Fruit fly (Drosophila melanogaster): ENCODE data around the gene hoe1.

Gene hoe1

DNA sequence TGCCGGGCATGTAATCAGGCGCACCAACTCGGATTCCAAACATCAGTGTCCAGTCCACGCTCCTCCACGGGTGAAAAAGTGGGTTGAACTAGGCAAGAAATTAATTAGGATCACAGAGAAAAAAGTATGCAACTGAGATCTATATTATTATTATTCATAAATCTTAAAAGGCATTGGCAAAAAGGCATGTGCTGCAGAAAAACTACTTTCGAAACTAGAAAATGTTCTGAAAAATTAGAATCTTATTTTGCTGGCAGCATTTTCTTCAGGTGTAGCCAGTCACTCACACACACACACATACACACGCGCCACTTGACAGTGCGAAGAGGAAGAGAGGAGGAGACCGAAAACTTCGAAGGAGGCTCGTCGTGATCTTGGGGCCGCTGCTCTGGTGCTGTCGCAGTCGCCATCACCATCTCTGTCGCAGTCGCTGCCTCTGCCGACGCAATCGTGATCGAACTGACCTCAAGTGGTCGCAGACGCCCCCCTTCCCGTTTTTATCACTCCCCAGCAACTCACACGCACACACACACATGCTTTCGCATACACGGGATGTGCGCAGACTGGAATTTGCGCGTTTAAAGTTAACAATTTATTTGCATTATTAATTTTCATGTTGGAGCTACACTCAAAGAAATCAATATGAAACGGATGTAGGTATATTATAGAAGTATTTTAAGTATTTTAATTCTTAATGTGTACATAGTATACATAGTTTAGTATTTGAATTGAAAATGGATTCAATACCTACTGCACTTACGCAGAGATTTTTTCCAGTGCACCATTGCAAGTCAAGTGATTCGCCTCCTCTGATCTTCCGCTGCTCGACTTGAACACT is 44.6 kb downstream of the hoe1 start (continued):
- TF ChIP-seq OdsH (GFP tag; optimal IDR thresholded peaks at IDR 0.05) (peak; percentile 95), CG15336 (GFP tag; IDR thresholded peaks at IDR 0.05) (peak; percentile 94), CG16779 (tag; optimal IDR thresholded peaks at IDR 0.05) (peak; percentile 76), CG3032 (tag; optimal IDR thresholded peaks at IDR 0.05) (peak; percentile 97), topi (GFP tag; optimal IDR thresholded peaks at IDR 0.05) (peak; percentile 89), Hr38 (GFP tag; optimal IDR thresholded peaks at IDR 0.05) (no peak), Eip78C (GFP tag) (peak; percentile 98), CG3919 (GFP tag; optimal IDR thresholded peaks at IDR 0.05) (peak; percentile 93), CG11902 (GFP tag; optimal IDR thresholded peaks at IDR 0.05) (peak; percentile 85), Ets96B (tag; optimal IDR thresholded peaks at IDR 0.05) (peak; percentile 96), svp (GFP tag) (peak; percentile 99), Gug (GFP tag; IDR thresholded peaks at IDR 0.05) (peak; percentile 94), spab (GFP tag; optimal IDR thresholded peaks at IDR 0.05) (peak; percentile 85), Met (GFP tag; optimal IDR thresholded peaks at IDR 0.05) (peak; percentile 83), CG1621 (tag; optimal IDR thresholded peaks at IDR 0.05) (peak; percentile 92), dsx (GFP tag; optimal IDR thresholded peaks at IDR 0.05; ENCODE audit: poor library complexity, severe bottlenecking) (peak; percentile 95), CG6276 (GFP tag; optimal IDR thresholded peaks at IDR 0.05) (peak; percentile 78), eg (GFP tag; IDR thresholded peaks at IDR 0.05) (peak; percentile 95), Ets21C (GFP tag; optimal IDR thresholded peaks at IDR 0.05) (peak; percentile 80), salr (GFP tag; optimal IDR thresholded peaks at IDR 0.05) (peak; percentile 80 to 91), CG8119 (GFP tag; IDR thresholded peaks at IDR 0.05) (peak; percentile 94), cyc (GFP tag; optimal IDR thresholded peaks at IDR 0.05) (peak; percentile 88), Blimp-1 (GFP tag; optimal IDR thresholded peaks at IDR 0.05) (peak; percentile 66), ss (GFP tag; optimal IDR thresholded peaks at IDR 0.05) (peak; percentile 89 to 92)

DNA sequence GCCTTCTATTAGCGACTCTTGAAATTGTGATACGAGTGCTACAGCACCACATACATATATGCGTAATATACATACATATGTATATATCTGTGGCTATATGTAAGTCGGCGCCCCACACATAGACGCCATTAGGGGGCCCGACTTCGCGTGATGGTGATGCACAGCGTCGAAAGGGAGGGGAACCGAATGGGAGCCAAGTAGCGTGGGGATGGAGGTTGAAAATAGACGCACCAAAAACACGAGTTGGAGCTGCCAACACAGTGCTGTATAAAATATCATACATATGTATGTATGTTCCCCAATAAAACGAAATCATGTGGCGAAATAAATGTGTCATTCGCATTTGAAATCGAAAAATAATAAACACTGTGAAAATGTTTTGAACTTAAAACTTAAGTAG is 45.5 kb downstream of the hoe1 start:
- no peak for TF ChIP-seq CG7368 (GFP tag; optimal IDR thresholded peaks at IDR 0.05)
- no peak for TF ChIP-seq CG32006 (GFP tag; optimal IDR thresholded peaks at IDR 0.05)
- no peak for TF ChIP-seq CG9139 (GFP tag; optimal IDR thresholded peaks at IDR 0.05)
- 0 out of 3 replicates have a peak, but pooled peaks have one; percentile 12 for TF ChIP-seq CG8119 (GFP tag; IDR thresholded peaks at IDR 0.05)
- TF ChIP-seq Gug (GFP tag; IDR thresholded peaks at IDR 0.05): no peak

- TF ChIP-seq Smox (GFP tag; optimal IDR thresholded peaks at IDR 0.05) (no peak), CG8319 (GFP tag; optimal IDR thresholded peaks at IDR 0.05) (no peak), CG11762 (GFP tag; optimal IDR thresholded peaks at IDR 0.05; ENCODE audit: insufficient read depth) (peak; percentile 14), CG4318 (GFP tag; optimal IDR thresholded peaks at IDR 0.05) (no peak), net (GFP tag; optimal IDR thresholded peaks at IDR 0.05) (peak; percentile 3), CG8632 (GFP tag; optimal IDR thresholded peaks at IDR 0.05) (no peak), vri (GFP tag; optimal IDR thresholded peaks at IDR 0.05) (no peak), Sox14 (GFP tag; optimal IDR thresholded peaks at IDR 0.05) (peak; percentile 27), CG10631 (GFP tag; optimal IDR thresholded peaks at IDR 0.05) (no peak), svp (GFP tag) (no peak), CG6792 (GFP tag; optimal IDR thresholded peaks at IDR 0.05) (no peak), Lpt (GFP tag; optimal IDR thresholded peaks at IDR 0.05) (no peak), CG6276 (GFP tag; optimal IDR thresholded peaks at IDR 0.05) (peak; percentile 67), CG6808 (GFP tag; optimal IDR thresholded peaks at IDR 0.05) (peak; percentile 53), CG15336 (GFP tag; IDR thresholded peaks at IDR 0.05) (no peak), fd59A (GFP tag; optimal IDR thresholded peaks at IDR 0.05) (no peak), CG6854 (GFP tag; optimal IDR thresholded peaks at IDR 0.05) (no peak), Gug (GFP tag; IDR thresholded peaks at IDR 0.05) (no peak), ss (GFP tag; optimal IDR thresholded peaks at IDR 0.05) (peak in 1 of 2 experiments; percentile 32), salr (GFP tag; optimal IDR thresholded peaks at IDR 0.05) (peak in 1 of 2 experiments; percentile 31), dac (GFP tag; optimal IDR thresholded peaks at IDR 0.05) (no peak), Sox15 (GFP tag; optimal IDR thresholded peaks at IDR 0.05) (no peak), Hr39 (GFP tag; optimal IDR thresholded peaks at IDR 0.05) (no peak), Hr38 (GFP tag; optimal IDR thresholded peaks at IDR 0.05) (no peak), CG1621 (tag; optimal IDR thresholded peaks at IDR 0.05) (no peak), acj6 (GFP tag; optimal IDR thresholded peaks at IDR 0.05) (peak; percentile 7), CG34406 (GFP tag; optimal IDR thresholded peaks at IDR 0.05) (peak; percentile 10), CG11294 (GFP tag; IDR thresholded peaks at IDR 0.05) (0 out of 2 replicates have a peak, but pooled peaks have one; percentile 29)
Observed at dm6 chr2L:4886132-4886531, 46.1 kb downstream of the hoe1 start.
